Worm (Caenorhabditis elegans) whole organism, L3 larva: ENCODE results near the gene C25E10.4.
A peak's percentile ranks its signal among the peaks of the same experiment; 100 is the strongest.

ENCODE experiments used
- R02D3.7 ChIP-seq: fragments of 150-350 bp; optimal IDR thresholded peaks from 2 replicates; lab custom pipeline; 2014; ENCODE audit warnings: missing biosample characterization, missing genetic modification characterization
- ZK546.5 ChIP-seq: sonication (generic microtip); optimal IDR thresholded peaks from 2 replicates; lab custom pipeline; 2017; ENCODE audit warnings: missing biosample characterization, missing genetic modification characterization
- aly-2 ChIP-seq: fragments of 150-350 bp; optimal IDR thresholded peaks from 2 replicates; lab custom pipeline; 2014; ENCODE audit warnings: missing biosample characterization, missing genetic modification characterization
- ama-1 ChIP-seq: fragments of 150-350 bp; optimal IDR thresholded peaks from 2 replicates; lab custom pipeline; 2018
- ceh-16 ChIP-seq: sonication (generic microtip); optimal IDR thresholded peaks from 2 replicates; lab custom pipeline; 2017; ENCODE audit warnings: missing biosample characterization, missing genetic modification characterization
- ceh-28 ChIP-seq: fragments of 150-350 bp; optimal IDR thresholded peaks from 2 replicates; lab custom pipeline; 2014; ENCODE audit warnings: missing biosample characterization, missing genetic modification reagents, missing genetic modification characterization
- ceh-82 ChIP-seq: fragments of 150-350 bp; optimal IDR thresholded peaks from 2 replicates; lab custom pipeline; 2014; ENCODE audit warnings: missing biosample characterization, missing genetic modification characterization
- ceh-9 ChIP-seq: sonication (generic microtip); optimal IDR thresholded peaks from 2 replicates; lab custom pipeline; 2018; ENCODE audit warnings: missing biosample characterization, missing genetic modification characterization
- egl-27 ChIP-seq: sonication (generic microtip); optimal IDR thresholded peaks from 4 replicates; lab custom pipeline; 2017; ENCODE audit warnings: missing biosample characterization, missing genetic modification reagents, missing genetic modification characterization
- egl-5 ChIP-seq: fragments of 150-350 bp; optimal IDR thresholded peaks from 2 replicates; lab custom pipeline; 2017; ENCODE audit warnings: missing biosample characterization, missing genetic modification reagents, missing genetic modification characterization, inconsistent platforms
- elt-3 ChIP-seq, 3 experiments: fragments of 150-350 bp in 1 of 3; sonication (generic microtip) in 2 of 3; optimal IDR thresholded peaks; 2 replicates in 2 of 3; 4 replicates in 1 of 3; lab custom pipeline; 2014 to 2017; ENCODE audit warnings: missing biosample characterization in 3 of 3, missing genetic modification characterization in 3 of 3
- fkh-10 ChIP-seq: sonication (generic microtip); optimal IDR thresholded peaks from 2 replicates; lab custom pipeline; 2017; ENCODE audit warnings: missing biosample characterization, missing genetic modification reagents, missing genetic modification characterization
- fkh-2 ChIP-seq: fragments of 150-350 bp; optimal IDR thresholded peaks from 2 replicates; lab custom pipeline; 2014; ENCODE audit warnings: missing biosample characterization, missing genetic modification reagents, missing genetic modification characterization
- fos-1 ChIP-seq: fragments of 150-350 bp; optimal IDR thresholded peaks from 2 replicates; lab custom pipeline; 2014; ENCODE audit warnings: missing biosample characterization, missing genetic modification characterization
- hmg-11 ChIP-seq: sonication (generic microtip); optimal IDR thresholded peaks from 2 replicates; lab custom pipeline; 2016; ENCODE audit warnings: missing genetic modification characterization, missing compliant biosample characterization
- jun-1 ChIP-seq: fragments of 150-350 bp; optimal IDR thresholded peaks from 2 replicates; lab custom pipeline; 2014; ENCODE audit warnings: missing biosample characterization, missing genetic modification reagents, missing genetic modification characterization
- lin-39 ChIP-seq: fragments of 150-350 bp; optimal IDR thresholded peaks from 2 replicates; lab custom pipeline; 2018; ENCODE audit warnings: missing biosample characterization, missing genetic modification reagents, missing genetic modification characterization
- lsy-12 ChIP-seq: sonication (generic microtip); optimal IDR thresholded peaks from 2 replicates; lab custom pipeline; 2016; ENCODE audit warnings: mild to moderate bottlenecking, missing genetic modification characterization, missing compliant biosample characterization
- mdl-1 ChIP-seq: fragments of 150-350 bp; optimal IDR thresholded peaks from 2 replicates; lab custom pipeline; 2014; ENCODE audit warnings: missing biosample characterization, missing genetic modification characterization
- mml-1 ChIP-seq: fragments of 150-350 bp; sonication (generic microtip); optimal IDR thresholded peaks from 3 replicates; lab custom pipeline; 2014; ENCODE audit warnings: missing biosample characterization, missing genetic modification characterization
- nfya-1 ChIP-seq: sonication (generic microtip); optimal IDR thresholded peaks from 2 replicates; lab custom pipeline; 2017; ENCODE audit warnings: missing genetic modification characterization, mild to moderate bottlenecking, missing compliant biosample characterization, antibody characterized with exemption, moderate library complexity; ENCODE audit not compliant: insufficient read depth
- nhr-11 ChIP-seq: fragments of 150-350 bp; optimal IDR thresholded peaks from 2 replicates; lab custom pipeline; 2014; ENCODE audit warnings: missing biosample characterization, missing genetic modification characterization
- nhr-12 ChIP-seq: fragments of 150-350 bp; optimal IDR thresholded peaks from 2 replicates; lab custom pipeline; 2014; ENCODE audit warnings: missing biosample characterization, missing genetic modification characterization
- nhr-23 ChIP-seq: fragments of 150-350 bp; optimal IDR thresholded peaks from 2 replicates; lab custom pipeline; 2014; ENCODE audit warnings: missing biosample characterization, missing genetic modification reagents, missing genetic modification characterization
- nhr-25 ChIP-seq: sonication (generic microtip); optimal IDR thresholded peaks from 2 replicates; lab custom pipeline; 2017; ENCODE audit warnings: missing biosample characterization, missing genetic modification characterization
- nhr-28 ChIP-seq: fragments of 150-350 bp; optimal IDR thresholded peaks from 2 replicates; lab custom pipeline; 2014; ENCODE audit warnings: missing biosample characterization, missing genetic modification characterization
- nhr-43 ChIP-seq: sonication (generic microtip); optimal IDR thresholded peaks from 2 replicates; lab custom pipeline; 2016; ENCODE audit warnings: mild to moderate bottlenecking, missing genetic modification characterization, missing compliant biosample characterization; ENCODE audit not compliant: poor library complexity, severe bottlenecking
- nhr-67 ChIP-seq: fragments of 150-350 bp; optimal IDR thresholded peaks from 2 replicates; lab custom pipeline; 2014; ENCODE audit warnings: missing biosample characterization, missing genetic modification characterization
- nhr-77 ChIP-seq: fragments of 150-350 bp; optimal IDR thresholded peaks from 2 replicates; lab custom pipeline; 2014; ENCODE audit warnings: missing biosample characterization, missing genetic modification characterization
- pha-4 ChIP-seq: fragments of 150-350 bp; optimal IDR thresholded peaks from 2 replicates; lab custom pipeline; 2014; ENCODE audit warnings: missing biosample characterization, missing genetic modification reagents, missing genetic modification characterization
- skn-1 ChIP-seq: fragments of 150-350 bp; optimal IDR thresholded peaks from 2 replicates; lab custom pipeline; 2014; ENCODE audit warnings: missing biosample characterization, missing genetic modification characterization
- snpc-4 ChIP-seq: fragments of 150-350 bp; optimal IDR thresholded peaks from 2 replicates; lab custom pipeline; 2014; ENCODE audit warnings: missing biosample characterization, missing genetic modification characterization
- tbx-2 ChIP-seq: sonication (generic microtip); optimal IDR thresholded peaks from 2 replicates; lab custom pipeline; 2016; ENCODE audit warnings: mild to moderate bottlenecking, missing genetic modification characterization, missing compliant biosample characterization
- unc-39 ChIP-seq: sonication (generic microtip); optimal IDR thresholded peaks from 4 replicates; lab custom pipeline; 2017; ENCODE audit warnings: missing biosample characterization, missing genetic modification characterization
- unc-62 ChIP-seq: fragments of 150-350 bp; sonication (generic microtip); optimal IDR thresholded peaks from 4 replicates; lab custom pipeline; 2014; ENCODE audit warnings: missing biosample characterization, missing genetic modification reagents, missing genetic modification characterization
- zag-1 ChIP-seq: fragments of 150-350 bp; optimal IDR thresholded peaks from 2 replicates; lab custom pipeline; 2014; ENCODE audit warnings: missing biosample characterization, missing genetic modification characterization
- ztf-11 ChIP-seq: fragments of 150-350 bp; optimal IDR thresholded peaks from 2 replicates; lab custom pipeline; 2014; ENCODE audit warnings: missing biosample characterization, missing genetic modification characterization
- ztf-4 ChIP-seq: fragments of 150-350 bp; optimal IDR thresholded peaks from 2 replicates; lab custom pipeline; 2014; ENCODE audit warnings: missing biosample characterization, missing genetic modification characterization

The C25E10.4 gene

DNA sequence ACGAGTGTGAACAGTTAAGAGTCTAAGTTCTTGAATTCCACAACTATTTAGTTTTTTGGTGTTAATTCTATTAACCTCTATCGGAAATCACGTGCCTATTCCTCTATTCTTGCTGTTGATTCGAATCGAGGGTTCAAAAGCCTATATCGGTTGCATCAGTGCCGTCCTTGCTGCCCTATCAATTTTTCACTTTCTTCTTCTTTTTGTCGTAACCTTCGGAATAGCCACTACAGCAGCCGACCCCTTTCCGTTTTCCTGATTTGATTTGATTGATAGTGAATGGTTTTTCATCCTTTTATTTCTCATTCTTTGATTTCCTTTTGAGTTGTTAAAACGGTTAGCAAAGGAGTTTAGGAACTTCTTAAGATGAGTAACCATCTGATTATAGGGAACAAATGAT, 39.1 kb upstream of the C25E10.4 start:
- TF ChIP-seq nhr-23 (tag; lab: Kevin White, UChicago) (peak; percentile 52), ceh-28 (no peak), nhr-12 (no peak), elt-3 (tag; optimal IDR thresholded peaks at IDR 0.05; lab: Kevin White, UChicago) (peak in 2 of 3 experiments; percentile 21 to 33), nhr-43 (tag; lab: Kevin White, UChicago) (peak; percentile 68), zag-1 (tag; lab: Kevin White, UChicago) (no peak), snpc-4 (tag; lab: Kevin White, UChicago) (no peak), pha-4 (tag; lab: Kevin White, UChicago) (no peak), mdl-1 (no peak), fkh-10 (GFP tag; lab: Kevin White, UChicago) (no peak), nhr-67 (no peak), lin-39 (no peak), ama-1 (lab: Kevin White, UChicago) (no peak), jun-1 (tag; lab: Kevin White, UChicago) (no peak), aly-2 (tag; lab: Kevin White, UChicago) (no peak), nhr-25 (tag; lab: Kevin White, UChicago) (peak; percentile 16)
- TF ChIP-seq, all 47 proteins: peak for 4

DNA sequence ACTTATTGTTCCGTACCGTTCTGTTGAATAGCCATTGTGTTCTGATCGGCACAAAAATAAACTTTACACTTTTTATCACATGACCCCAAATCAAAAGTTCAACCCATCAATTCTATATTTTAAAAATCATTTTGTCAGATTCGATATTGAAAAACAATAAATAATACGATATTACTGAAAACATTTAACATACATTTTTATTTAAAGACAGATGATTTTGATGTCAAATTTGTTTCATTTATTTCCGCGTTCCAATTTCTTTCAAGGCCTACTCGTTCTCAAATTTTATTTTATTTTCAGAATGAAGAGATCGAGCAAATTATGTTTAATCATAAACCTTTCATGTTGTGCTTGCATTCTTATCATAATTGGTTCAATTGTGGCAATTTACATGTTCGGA, 38.6 kb upstream of the C25E10.4 start, which contains the start of gene F59E11.5:
Gene F59E11.5 (plus strand): TSS at position 301 of the 400 bp plus-strand sequence.
- no peak for TF ChIP-seq ztf-11 (tag; lab: Kevin White, UChicago)
- TF ChIP-seq nhr-25 (tag; lab: Kevin White, UChicago): no peak
- no peak for TF ChIP-seq nhr-77 (tag; lab: Kevin White, UChicago)
- TF ChIP-seq unc-39: no peak
- no peak for TF ChIP-seq zag-1 (tag; lab: Kevin White, UChicago)
- TF ChIP-seq ceh-82 (tag; lab: Kevin White, UChicago): no peak
- TF ChIP-seq nfya-1 (tag; lab: Kevin White, UChicago): no peak
- no peak for TF ChIP-seq fkh-2 (tag; lab: Kevin White, UChicago)
- TF ChIP-seq nhr-28 (tag; lab: Kevin White, UChicago): no peak
- no peak for TF ChIP-seq egl-5 (tag; lab: Kevin White, UChicago)
- TF ChIP-seq nhr-12: no peak
- TF ChIP-seq ceh-16 (tag; lab: Kevin White, UChicago): no peak
- TF ChIP-seq nhr-23 (tag; lab: Kevin White, UChicago): no peak
- TF ChIP-seq ztf-4: no peak

DNA sequence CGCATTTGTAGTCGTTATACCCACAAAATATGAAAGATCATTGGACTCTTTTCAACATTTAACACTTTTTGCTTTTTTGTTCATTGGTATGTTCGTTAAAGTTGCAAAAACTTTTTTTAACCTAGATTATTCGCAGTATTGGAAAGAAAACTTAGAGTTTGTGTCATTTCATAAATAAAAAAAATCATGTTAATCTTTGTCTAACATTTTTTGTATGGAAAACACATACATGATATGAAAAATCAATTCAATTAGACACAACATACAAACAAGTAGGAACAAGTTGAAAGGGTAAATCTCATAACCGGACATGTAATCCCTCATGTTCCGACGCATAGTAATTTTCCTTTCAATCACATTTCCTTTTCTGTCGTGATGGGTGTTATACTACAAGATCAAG, 32.2 kb upstream of the C25E10.4 start, which contains the start of gene F59E11.2:
Gene F59E11.2 (plus strand): TSS at position 301 of the 400 bp plus-strand sequence.
- TF ChIP-seq nhr-67: no peak
- no peak for TF ChIP-seq fkh-2 (tag; lab: Kevin White, UChicago)
- no peak for TF ChIP-seq zag-1 (tag; lab: Kevin White, UChicago)
- TF ChIP-seq fos-1: no peak
- TF ChIP-seq skn-1 (tag; lab: Kevin White, UChicago): no peak
- TF ChIP-seq ceh-16 (tag; lab: Kevin White, UChicago): no peak
- TF ChIP-seq nhr-25 (tag; lab: Kevin White, UChicago): no peak
- TF ChIP-seq ZK546.5 (tag; lab: Kevin White, UChicago): no peak
- TF ChIP-seq pha-4 (tag; lab: Kevin White, UChicago): no peak
- no peak for TF ChIP-seq unc-62
- TF ChIP-seq ztf-11 (tag; lab: Kevin White, UChicago): no peak
- no peak for TF ChIP-seq nhr-77 (tag; lab: Kevin White, UChicago)
- no peak for TF ChIP-seq aly-2 (tag; lab: Kevin White, UChicago)
- no peak for TF ChIP-seq egl-5 (tag; lab: Kevin White, UChicago)

DNA sequence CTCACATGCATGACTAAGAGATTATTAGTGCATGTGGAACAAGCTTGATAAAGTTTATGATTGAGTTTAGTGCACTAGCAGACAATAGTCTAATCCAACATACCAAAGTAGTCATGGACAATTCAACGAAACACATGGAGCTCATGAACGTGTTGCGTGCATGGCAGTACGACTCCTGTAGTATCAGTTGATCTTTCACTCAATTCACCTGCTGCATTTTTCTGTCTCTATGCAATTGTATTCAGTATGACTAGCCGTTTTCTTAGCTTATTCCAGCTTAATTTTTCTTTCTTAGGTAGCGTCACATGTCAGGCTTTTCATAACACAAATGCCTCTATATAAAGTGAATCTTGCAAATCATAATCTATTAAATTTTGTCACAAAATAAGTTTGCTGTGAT, 30.1 kb upstream of the C25E10.4 start, which contains the start of gene srx-1:
Gene srx-1 (plus strand): TSS at position 382 of the 400 bp plus-strand sequence.
- TF ChIP-seq nhr-11 (no peak), ceh-9 (tag; lab: Kevin White, UChicago) (no peak), lin-39 (no peak), fos-1 (no peak), ceh-82 (tag; lab: Kevin White, UChicago) (no peak)

DNA sequence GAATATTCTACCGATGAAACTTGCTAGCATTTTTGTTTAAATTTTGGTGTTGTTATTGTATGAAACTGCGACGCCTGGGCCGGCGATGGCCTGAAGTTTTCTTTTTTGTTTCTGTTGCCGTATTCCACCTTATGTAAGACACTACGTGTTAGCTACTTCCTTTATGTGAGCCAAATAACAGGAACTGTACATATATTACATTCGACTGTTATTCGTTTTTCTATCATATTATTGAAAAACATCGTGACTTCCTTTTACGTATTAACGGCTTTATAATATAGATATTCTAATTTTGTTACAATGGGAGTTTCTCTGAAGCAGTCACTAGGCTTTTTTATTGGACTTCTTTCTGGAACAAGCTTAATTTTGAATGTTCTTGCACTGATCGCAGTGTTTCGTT, 28.1 kb upstream of the C25E10.4 start, which contains the start of gene srx-3:
Gene srx-3 (plus strand): TSS at position 301 of the 400 bp plus-strand sequence.
- TF ChIP-seq nhr-43 (tag; lab: Kevin White, UChicago) (no peak), fos-1 (no peak), jun-1 (tag; lab: Kevin White, UChicago) (no peak), R02D3.7 (tag; lab: Kevin White, UChicago) (no peak), pha-4 (tag; lab: Kevin White, UChicago) (no peak), aly-2 (tag; lab: Kevin White, UChicago) (no peak), fkh-10 (GFP tag; lab: Kevin White, UChicago) (no peak), lsy-12 (tag; lab: Kevin White, UChicago) (no peak), mml-1 (tag; lab: Kevin White, UChicago) (no peak), tbx-2 (tag; lab: Kevin White, UChicago) (no peak), mdl-1 (no peak), egl-27 (tag; lab: Kevin White, UChicago) (no peak), fkh-2 (tag; lab: Kevin White, UChicago) (no peak), hmg-11 (tag; lab: Kevin White, UChicago) (no peak), nhr-28 (tag; lab: Kevin White, UChicago) (no peak)
